Fruit fly (Drosophila melanogaster) whole organism, pupa: ENCODE results near the gene CG42470.

Source experiments
- CG13204 ChIP-seq: fragments of 200-800 bp; sonication (Bioruptor generic); optimal IDR thresholded peaks from 2 replicates; lab custom pipeline; 2018; ENCODE audit warnings: missing biosample characterization, mild to moderate bottlenecking, missing genetic modification characterization, moderate library complexity
- CG34367 ChIP-seq: fragments of 200-800 bp; sonication (Bioruptor generic); optimal IDR thresholded peaks from 2 replicates; lab custom pipeline; 2018; ENCODE audit warnings: missing biosample characterization, mild to moderate bottlenecking, missing genetic modification characterization
- EcR ChIP-seq: fragments of 200-800 bp; sonication (Bioruptor generic); optimal IDR thresholded peaks from 3 replicates; lab custom pipeline; 2019; ENCODE audit warnings: missing biosample characterization, missing genetic modification characterization, mild to moderate bottlenecking, moderate library complexity, missing genetic modification reagents
- gl ChIP-seq: fragments of 200-800 bp; sonication (Bioruptor generic); optimal IDR thresholded peaks from 2 replicates; lab custom pipeline; 2018; ENCODE audit warnings: missing biosample characterization, mild to moderate bottlenecking, missing genetic modification characterization

- TF ChIP-seq CG13204 (GFP tag; lab: Kevin White, UChicago) (no peak), CG34367 (no peak), EcR (GFP tag; lab: Kevin White, UChicago) (no peak), gl (no peak)
Observed at dm6 chr2L:11793986-11794385, 40.6 kb upstream of the CG42470 start, which contains the start of gene CG14937.
